Fruit fly (Drosophila melanogaster): ENCODE measurements around the gene betaTub85D.

betaTub85D gene

DNA sequence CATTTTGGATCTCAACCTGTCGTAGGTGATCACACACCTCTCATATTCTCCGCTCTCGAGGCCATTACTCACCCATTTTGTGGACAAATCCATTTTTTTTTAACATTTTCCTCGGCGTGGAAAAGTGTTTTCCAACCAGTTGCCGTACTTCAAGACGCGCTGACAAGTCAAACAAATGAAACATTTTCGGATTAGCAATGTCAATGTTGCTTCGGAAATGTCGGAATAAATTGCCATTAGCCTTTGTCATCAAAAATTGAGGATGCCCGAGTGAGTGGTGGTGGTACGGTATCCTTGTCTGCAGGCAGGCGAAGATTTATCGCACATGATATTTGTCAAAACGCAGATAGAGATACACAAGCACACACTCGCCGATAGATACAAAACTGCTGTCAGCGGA, 17.2 kb upstream of the betaTub85D start:
- no peak for TF ChIP-seq noc (tag; optimal IDR thresholded peaks at IDR 0.05)

DNA sequence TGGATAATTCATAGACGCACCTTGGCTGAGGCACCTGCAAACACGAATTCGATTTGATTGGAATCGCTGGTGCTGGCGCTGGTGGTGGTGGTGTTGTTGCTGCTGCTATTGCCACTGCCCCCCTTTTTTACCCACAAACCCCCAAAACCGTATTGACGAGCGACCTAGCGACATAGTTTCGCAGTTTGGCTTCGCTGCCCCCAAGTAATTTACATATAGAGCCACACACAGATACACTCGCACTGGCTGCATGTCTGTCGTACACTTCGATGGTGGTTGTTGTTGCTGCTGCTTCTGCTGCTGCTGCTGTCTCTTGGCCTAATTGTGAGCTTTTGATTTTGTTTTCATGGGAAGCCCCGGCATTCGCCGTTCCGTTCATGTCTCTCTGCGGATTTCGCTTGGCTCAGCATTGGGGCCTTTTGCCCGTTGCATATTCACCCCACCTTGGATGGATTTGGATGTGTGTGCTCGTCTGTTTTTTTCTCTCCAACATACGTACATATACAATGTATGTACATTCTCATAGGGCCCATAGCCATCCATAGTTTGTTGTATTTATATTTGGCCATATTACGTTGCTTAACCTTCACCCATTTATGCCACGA, 14.1 kb upstream of the betaTub85D start:
- TF ChIP-seq noc (tag; optimal IDR thresholded peaks at IDR 0.05), result no peak

DNA sequence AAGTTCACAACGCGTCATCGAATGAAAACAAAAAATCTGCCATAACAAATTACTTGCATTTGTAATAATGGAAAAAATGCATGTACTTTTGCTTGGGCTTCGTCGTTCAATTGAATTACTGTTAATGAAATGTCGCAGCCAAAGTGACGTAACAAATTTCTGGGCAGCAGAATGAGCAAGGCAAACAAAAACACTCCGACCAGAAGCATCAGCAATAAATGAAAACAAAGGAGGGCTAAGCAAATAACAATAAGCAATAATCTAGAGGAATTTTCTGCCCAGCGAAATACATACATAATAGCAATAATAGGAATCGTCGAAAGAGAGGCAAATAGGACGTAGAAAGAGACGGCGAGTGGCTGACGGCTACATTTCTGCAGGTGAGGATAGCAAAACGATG, 12.3 kb upstream of the betaTub85D start:
- TF ChIP-seq noc (tag; optimal IDR thresholded peaks at IDR 0.05), result no peak

DNA sequence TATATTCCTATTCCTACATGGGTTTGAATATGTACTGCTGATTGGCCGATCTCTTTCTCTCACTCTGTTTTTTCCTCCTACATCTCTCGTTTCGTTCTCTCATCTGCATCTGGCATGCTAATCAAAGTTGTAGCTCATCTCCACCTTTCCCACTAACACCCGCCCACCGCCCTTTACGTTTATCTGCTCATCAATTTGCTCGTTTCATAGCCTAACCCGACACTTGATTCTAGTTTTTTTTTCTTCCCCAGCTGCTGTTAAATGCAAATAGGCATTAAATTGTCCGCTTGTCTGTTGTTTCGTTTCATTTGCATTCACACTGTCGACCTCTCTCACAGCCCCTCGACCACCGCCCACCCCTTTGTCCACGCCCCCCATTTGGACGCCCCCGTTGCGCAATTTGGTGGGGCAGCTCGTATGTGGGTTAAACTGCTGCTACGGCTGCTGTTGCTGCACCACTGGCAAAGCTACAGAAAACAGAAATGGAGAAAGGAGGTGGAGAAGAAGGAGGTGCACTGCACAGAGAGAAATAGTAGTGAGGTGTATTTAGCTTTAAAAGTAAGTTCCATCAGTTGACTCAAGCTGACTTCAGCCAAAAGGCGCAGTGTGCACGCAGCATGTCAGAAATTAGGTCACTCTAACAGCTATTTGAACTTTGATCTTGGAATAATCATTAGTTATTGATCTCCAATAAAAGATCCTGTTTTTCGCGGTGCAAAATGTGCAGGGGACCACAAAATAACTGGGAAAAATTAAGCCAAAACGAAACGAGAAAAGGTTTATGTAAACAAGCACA, 10.6 kb upstream of the betaTub85D start:
- TF ChIP-seq noc (tag; optimal IDR thresholded peaks at IDR 0.05), result no peak

DNA sequence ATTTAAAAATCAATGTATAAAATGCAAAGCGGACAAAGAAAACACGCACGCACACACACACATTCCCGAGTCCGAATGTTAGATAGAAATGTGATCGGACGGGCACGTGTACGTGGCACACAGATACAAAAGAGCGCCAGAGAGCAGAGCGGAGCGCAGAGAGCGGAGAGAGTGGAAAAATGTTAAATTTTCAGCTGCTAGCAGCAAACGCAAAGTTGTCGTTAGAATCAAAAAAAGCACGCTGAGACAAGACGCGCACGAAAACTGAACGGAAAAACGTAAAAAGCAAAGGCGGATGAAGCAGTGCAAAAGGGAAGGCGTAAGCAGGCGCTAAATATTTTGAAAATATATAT, 9.2 kb upstream of the betaTub85D start:
- no peak for TF ChIP-seq noc (tag; optimal IDR thresholded peaks at IDR 0.05)

DNA sequence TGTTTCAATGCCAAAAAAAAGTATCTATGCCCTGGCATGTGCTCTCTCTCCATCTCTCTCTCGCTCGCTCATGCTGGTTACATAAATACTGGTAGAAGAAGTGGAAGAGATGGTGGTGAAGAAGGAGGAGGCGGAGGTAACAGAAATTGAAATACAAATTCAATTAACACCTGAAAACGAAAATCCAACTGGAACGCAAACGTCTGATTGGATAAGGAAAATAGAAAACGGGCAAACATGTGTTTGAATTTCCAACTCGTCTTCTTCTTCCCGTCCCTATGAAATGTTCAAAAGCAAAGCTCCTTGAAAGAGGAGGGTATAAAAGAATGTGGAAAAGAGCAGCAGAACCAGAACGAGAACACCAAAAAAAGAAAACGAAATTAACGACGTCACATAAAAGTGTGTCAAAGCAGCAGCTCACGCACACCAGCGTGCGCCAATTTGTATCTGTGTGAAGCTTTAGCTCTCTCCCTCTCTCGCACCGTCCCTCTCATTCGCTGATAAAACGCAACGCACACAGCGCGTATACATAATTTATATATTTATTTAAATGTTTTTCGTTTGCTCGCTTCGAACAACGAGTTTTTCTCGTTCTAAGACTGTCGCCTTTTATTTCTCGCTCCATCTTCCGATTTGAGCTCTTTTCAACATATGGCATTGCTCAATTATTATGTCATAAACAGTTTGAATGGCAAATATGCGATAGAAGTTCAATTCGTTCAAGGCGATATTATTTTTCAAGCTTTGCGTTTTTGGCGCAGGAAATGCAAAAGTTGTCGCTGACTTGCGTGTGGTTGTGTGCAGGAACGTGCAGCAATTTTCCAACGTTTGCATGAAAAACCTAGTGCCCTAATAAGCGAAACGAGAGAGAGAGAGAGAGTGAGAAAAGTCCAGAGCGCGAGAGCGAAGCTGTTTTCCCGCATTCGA, 8.6 kb upstream of the betaTub85D start:
- TF ChIP-seq noc (tag; optimal IDR thresholded peaks at IDR 0.05), result no peak

DNA sequence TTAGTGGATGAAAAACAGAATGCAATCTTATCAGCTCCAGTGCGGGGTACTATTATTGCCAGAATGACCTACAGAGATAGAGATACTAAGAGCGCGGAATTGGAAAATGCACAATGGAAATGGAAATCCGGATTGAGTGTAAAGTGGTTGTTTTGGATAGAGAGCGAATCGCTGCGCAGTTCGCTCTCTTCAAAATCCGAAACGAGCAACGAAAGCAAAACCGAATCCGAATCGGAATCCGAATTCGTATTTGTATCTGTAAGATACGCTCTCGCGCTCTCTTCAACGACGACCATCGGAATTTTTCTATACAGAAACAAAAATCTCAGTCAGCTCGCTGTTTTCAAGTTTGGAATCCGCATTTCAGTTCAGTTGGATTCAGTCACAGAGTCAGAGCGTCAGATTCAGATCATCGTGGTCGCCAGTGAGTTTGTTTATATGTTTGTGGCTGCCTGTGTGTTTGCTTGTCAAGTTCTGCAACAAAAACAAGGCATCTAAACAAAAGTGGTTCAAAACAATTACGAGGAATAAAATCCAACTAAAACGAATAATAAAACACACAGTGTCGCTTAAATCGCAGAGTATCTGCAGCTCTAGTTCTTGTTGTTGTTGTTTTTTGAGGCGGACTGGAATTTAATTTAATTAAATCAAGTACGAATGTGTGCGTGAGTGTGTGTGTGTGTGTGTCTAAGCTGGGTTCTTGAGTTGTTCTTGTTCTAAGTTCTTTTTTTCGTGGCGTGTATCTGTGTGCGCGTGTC, 7.7 kb upstream of the betaTub85D start, which contains the start of gene ps:
ps (plus strand) TSS at position 364 of the 758 bp plus-strand sequence.
- peak; percentile 61 for TF ChIP-seq noc (tag; optimal IDR thresholded peaks at IDR 0.05)

DNA sequence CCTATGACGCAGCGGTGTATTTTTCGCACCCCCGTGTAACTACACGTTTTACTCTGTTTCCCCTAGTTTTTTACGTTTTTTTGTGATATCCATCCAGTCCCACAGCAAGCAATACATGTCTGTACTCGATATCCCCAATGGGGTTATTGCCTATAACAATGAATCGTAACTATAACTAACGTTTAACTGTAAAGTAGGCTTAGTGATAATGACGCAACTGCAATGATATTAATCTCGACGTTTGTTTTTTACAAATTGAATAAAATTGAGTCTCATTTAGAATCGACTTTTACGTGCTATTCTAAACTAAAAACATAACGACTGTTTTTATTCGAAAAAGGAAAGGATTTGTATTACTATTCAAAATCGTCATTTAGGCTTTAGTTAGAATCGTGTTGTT, 6.9 kb upstream of the betaTub85D start:
- TF ChIP-seq noc (tag; optimal IDR thresholded peaks at IDR 0.05), result no peak

DNA sequence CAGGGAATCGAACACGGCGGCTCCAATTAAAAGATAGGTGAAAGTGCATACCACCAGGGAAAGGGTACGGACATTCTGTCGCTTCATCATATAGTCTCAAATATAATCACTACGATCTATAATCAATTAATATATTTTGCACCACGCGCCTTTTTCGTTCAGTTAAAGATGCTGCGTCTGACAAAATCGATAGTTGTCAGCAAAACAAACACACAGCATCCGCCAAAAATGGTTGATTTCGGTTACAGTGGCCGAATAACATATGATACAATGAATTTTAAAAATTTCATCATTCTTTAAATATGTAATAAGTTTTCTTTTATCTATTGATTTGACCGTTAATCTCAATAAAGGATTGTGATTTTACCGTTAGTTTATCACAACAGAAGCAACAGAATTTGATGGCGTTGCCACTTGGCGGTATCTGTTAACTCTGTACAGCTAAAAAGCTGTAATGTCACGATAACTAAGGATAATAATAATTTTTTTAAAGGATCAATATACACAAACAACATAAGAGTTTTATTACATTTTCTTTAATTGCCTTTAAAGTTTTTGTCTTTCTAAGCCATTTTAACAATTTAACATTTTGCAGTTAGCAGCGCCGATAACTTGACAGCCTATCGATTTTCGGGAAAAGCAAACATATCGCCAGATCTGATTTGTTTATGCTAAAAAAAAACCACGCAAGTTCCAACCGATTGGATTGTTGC, 2.0 kb upstream of the betaTub85D start, which contains the start of the genes Task7 and alpha-Man-IIa:
Task7 (minus strand) TSS at position 366 of the 713 bp plus-strand sequence.
alpha-Man-IIa (plus strand) TSS at position 621 of the 713 bp plus-strand sequence.
- no peak for TF ChIP-seq noc (tag; optimal IDR thresholded peaks at IDR 0.05)

DNA sequence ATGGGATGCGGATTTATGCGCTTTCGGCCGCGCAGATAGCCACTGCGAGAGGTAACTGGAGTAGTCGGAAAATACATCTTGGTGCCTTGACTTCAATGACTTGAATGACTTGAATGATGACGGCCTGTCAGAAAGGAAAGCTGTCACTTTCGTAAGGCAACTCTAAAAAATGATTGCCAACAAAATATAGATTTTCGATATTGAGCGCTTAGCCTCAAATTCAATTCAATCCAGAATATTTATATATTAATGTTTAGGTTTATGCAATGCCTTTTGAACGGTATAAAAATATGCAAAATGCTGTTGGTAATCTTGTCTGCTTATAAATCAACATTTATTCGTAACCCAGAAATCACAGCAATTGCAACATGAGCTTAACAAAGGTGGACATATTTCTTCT, 2.0 kb downstream of the betaTub85D start, which contains the start of gene CG44261:
CG44261 (minus strand) TSS at position 101 of the 400 bp plus-strand sequence.
- no peak for TF ChIP-seq noc (tag; optimal IDR thresholded peaks at IDR 0.05)

DNA sequence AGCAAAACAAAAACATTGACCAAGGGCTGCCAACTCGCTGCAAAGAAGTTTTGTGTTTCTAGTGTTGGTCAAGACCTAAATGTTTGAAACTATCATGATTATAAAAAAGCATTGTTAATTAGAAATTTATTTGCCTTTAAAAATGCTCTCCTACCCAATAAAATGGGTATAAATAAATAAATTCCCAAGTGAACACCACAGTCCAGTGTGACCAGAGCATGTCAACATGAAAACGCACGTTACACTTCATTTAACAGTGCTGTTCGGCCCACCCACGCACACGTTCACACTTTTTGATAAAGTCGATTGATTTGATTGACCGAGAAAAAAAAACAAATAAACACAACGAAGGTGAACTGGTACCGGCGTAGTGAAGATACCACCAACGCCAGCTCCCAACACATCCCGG, 6.0 kb downstream of the betaTub85D start, which contains the start of the genes CG9356, BBIP1 and CG8135:
CG9356 (minus strand) TSS at position 166 of the 409 bp plus-strand sequence.
BBIP1 (plus strand) TSS at position 282 of the 409 bp plus-strand sequence.
CG8135 (plus strand) TSS at position 282 of the 409 bp plus-strand sequence.
- TF ChIP-seq noc (tag; optimal IDR thresholded peaks at IDR 0.05), result peak; percentile 65

DNA sequence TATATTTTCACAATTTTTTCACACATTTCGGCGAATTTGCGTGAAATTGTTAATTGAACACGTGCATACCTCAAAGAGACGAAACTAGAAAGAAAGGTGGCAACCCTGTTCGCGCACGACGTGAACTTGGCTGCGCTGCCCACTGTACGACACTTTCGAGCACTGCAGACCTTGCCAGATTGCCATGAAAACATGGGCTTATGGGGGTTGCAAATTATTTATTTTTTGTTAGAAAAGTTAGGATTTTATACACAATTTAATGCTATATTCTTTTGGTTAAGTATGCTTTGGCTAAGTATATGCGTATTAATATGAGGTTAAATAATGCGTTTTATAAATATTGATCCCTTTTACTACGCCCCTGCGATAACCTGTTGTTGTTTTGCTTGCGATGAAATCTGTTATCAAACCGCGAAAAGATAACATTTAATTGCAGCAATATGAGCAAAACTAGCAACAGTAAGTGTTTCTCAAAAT, 8.9 kb downstream of the betaTub85D start, which contains the start of the genes RpL34b and CG8132:
RpL34b (minus strand) TSS at position 100 of the 477 bp plus-strand sequence.
CG8132 (plus strand) TSS at position 369 of the 477 bp plus-strand sequence.
- TF ChIP-seq noc (tag; optimal IDR thresholded peaks at IDR 0.05), result peak; percentile 96

DNA sequence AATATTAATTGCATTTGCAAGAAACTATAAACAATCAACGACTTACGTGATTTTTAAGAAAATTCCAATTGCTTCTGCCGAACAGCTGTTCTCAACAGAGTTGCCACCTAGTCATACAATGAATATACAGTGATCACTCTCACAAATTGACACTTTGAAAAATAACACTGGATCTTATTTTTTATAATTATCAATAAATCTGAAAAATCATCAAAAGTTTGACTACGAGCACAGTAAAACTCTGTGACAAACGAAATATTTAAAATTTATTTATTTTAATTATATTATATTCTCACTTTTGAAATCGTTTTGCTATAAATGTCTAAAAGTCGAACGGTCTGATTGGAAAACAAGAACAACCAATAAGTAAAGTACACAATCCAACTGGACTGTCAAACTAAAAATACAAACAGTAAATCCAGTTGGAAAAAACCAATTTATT, 10.1 kb downstream of the betaTub85D start, which contains the start of gene CG34117:
CG34117 (minus strand) TSS at position 103 of the 442 bp plus-strand sequence.
- peak; percentile 85 for TF ChIP-seq noc (tag; optimal IDR thresholded peaks at IDR 0.05)

DNA sequence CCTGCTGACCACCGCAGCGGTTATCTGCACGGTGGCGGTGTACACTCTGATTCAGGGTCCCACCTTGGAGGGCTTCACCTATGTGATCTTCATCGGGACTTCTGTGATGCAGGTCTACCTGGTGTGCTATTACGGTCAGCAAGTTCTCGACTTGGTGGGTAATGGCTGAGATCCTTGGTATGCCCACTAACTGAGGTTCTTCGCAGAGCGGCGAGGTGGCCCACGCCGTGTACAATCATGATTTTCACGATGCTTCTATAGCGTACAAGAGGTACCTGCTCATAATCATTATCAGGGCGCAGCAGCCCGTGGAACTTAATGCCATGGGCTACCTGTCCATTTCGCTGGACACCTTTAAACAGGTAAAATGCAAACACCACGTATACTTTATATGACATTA, 11.0 kb downstream of the betaTub85D start:
- TF ChIP-seq noc (tag; optimal IDR thresholded peaks at IDR 0.05), result no peak
